Fruit fly (Drosophila melanogaster): Measurements from ENCODE around the gene lmgA.
A peak's percentile ranks its signal among the peaks of the same experiment; 100 is the strongest.

Gene lmgA

dm6 chr2L:8535394-8536176 is 7.2 kb upstream of the lmgA start:
- TF ChIP-seq dmrt93B (GFP tag; optimal IDR thresholded peaks at IDR 0.05) (peak; percentile 90), HLH106 (tag; optimal IDR thresholded peaks at IDR 0.05) (peak; percentile 94), Sp1 (GFP tag; optimal IDR thresholded peaks at IDR 0.05) (peak; percentile 97), lola (GFP tag; optimal IDR thresholded peaks at IDR 0.05) (no peak), OdsH (GFP tag; optimal IDR thresholded peaks at IDR 0.05) (peak; percentile 82), sage (GFP tag; optimal IDR thresholded peaks at IDR 0.05) (peak; percentile 43), Rel (GFP tag; optimal IDR thresholded peaks at IDR 0.05) (peak; percentile 15), Rel (tag; optimal IDR thresholded peaks at IDR 0.05) (peak; percentile 31), Myc (optimal IDR thresholded peaks at IDR 0.05) (no peak), rgr (GFP tag; optimal IDR thresholded peaks at IDR 0.05) (peak; percentile 82), Dfd (GFP tag; optimal IDR thresholded peaks at IDR 0.05) (peak; percentile 32), Hr78 (GFP tag; optimal IDR thresholded peaks at IDR 0.05) (no peak), CrebA (GFP tag; optimal IDR thresholded peaks at IDR 0.05; ENCODE audit: borderline replicate concordance) (peak; percentile 23), fru (GFP tag; optimal IDR thresholded peaks at IDR 0.05) (peak; percentile 77), Hnf4 (GFP tag; optimal IDR thresholded peaks at IDR 0.05) (peak; percentile 42), psq (GFP tag; optimal IDR thresholded peaks at IDR 0.05) (peak; percentile 84), woc (GFP tag; optimal IDR thresholded peaks at IDR 0.05) (peak; percentile 64), CG9705 (GFP tag; optimal IDR thresholded peaks at IDR 0.05) (peak; percentile 60), Abd-B (GFP tag; optimal IDR thresholded peaks at IDR 0.05) (no peak), brk (GFP tag; optimal IDR thresholded peaks at IDR 0.05) (peak; percentile 79), Jra (GFP tag; optimal IDR thresholded peaks at IDR 0.05) (no peak), pan (optimal IDR thresholded peaks at IDR 0.05) (no peak), h (GFP tag; optimal IDR thresholded peaks at IDR 0.05) (peak; percentile 60), sv (GFP tag; optimal IDR thresholded peaks at IDR 0.05) (peak; percentile 61), tai (GFP tag; optimal IDR thresholded peaks at IDR 0.05) (peak; percentile 8), br (GFP tag; optimal IDR thresholded peaks at IDR 0.05) (peak; percentile 65), jim (GFP tag; optimal IDR thresholded peaks at IDR 0.05) (no peak), CG32264 (GFP tag; optimal IDR thresholded peaks at IDR 0.05) (no peak), N (GFP tag; optimal IDR thresholded peaks at IDR 0.05) (no peak), dl (GFP tag; optimal IDR thresholded peaks at IDR 0.05; ENCODE audit: insufficient read depth in 1 of 2, partially characterized antibody in 2 of 2) (peak in 1 of 2 experiments; percentile 44), Dif (GFP tag; optimal IDR thresholded peaks at IDR 0.05; ENCODE audit: partially characterized antibody) (peak; percentile 55), ey (GFP tag; optimal IDR thresholded peaks at IDR 0.05) (peak; percentile 66), usp (GFP tag; optimal IDR thresholded peaks at IDR 0.05) (no peak), GATAd (GFP tag; optimal IDR thresholded peaks at IDR 0.05) (no peak), dsf (GFP tag; optimal IDR thresholded peaks at IDR 0.05; ENCODE audit: borderline replicate concordance) (no peak), Hr83 (GFP tag; optimal IDR thresholded peaks at IDR 0.05; ENCODE audit: poor library complexity, severe bottlenecking) (peak; percentile 47), Mio (GFP tag; optimal IDR thresholded peaks at IDR 0.05) (no peak), Vsx2 (GFP tag; optimal IDR thresholded peaks at IDR 0.05; ENCODE audit: partially characterized antibody) (no peak), foxo (GFP tag; optimal IDR thresholded peaks at IDR 0.05) (peak in 1 of 2 experiments; percentile 87)

dm6 chr2L:8534515-8535295 is 6.3 kb upstream of the lmgA start:
- TF ChIP-seq psq (GFP tag; optimal IDR thresholded peaks at IDR 0.05): peak; percentile 83
- peak; percentile 92 for TF ChIP-seq CG9705 (GFP tag; optimal IDR thresholded peaks at IDR 0.05)
- TF ChIP-seq dsf (GFP tag; optimal IDR thresholded peaks at IDR 0.05; ENCODE audit: borderline replicate concordance): peak; percentile 66
- peak; percentile 83 for TF ChIP-seq CG32264 (GFP tag; optimal IDR thresholded peaks at IDR 0.05)
- TF ChIP-seq ey (GFP tag; optimal IDR thresholded peaks at IDR 0.05): peak; percentile 94
- TF ChIP-seq Sp1 (GFP tag; optimal IDR thresholded peaks at IDR 0.05): peak; percentile 95
- TF ChIP-seq Hr78 (GFP tag; optimal IDR thresholded peaks at IDR 0.05): no peak
- peak; percentile 93 for TF ChIP-seq Hr83 (GFP tag; optimal IDR thresholded peaks at IDR 0.05; ENCODE audit: poor library complexity, severe bottlenecking)
- TF ChIP-seq dl (GFP tag; optimal IDR thresholded peaks at IDR 0.05; ENCODE audit: insufficient read depth in 1 of 2, partially characterized antibody in 2 of 2): peak; percentile 86 to 87
- TF ChIP-seq pan (optimal IDR thresholded peaks at IDR 0.05): no peak
- TF ChIP-seq sv (GFP tag; optimal IDR thresholded peaks at IDR 0.05): peak; percentile 77
- TF ChIP-seq Abd-B (GFP tag; optimal IDR thresholded peaks at IDR 0.05): no peak
- TF ChIP-seq Hnf4 (GFP tag; optimal IDR thresholded peaks at IDR 0.05): peak; percentile 90
- peak; percentile 95 for TF ChIP-seq dmrt93B (GFP tag; optimal IDR thresholded peaks at IDR 0.05)
- peak; percentile 88 for TF ChIP-seq tai (GFP tag; optimal IDR thresholded peaks at IDR 0.05)
- TF ChIP-seq woc (GFP tag; optimal IDR thresholded peaks at IDR 0.05): peak; percentile 91
- TF ChIP-seq Mio (GFP tag; optimal IDR thresholded peaks at IDR 0.05): peak; percentile 80
- TF ChIP-seq Dif (GFP tag; optimal IDR thresholded peaks at IDR 0.05; ENCODE audit: partially characterized antibody): peak; percentile 80
- peak; percentile 57 for TF ChIP-seq Vsx2 (GFP tag; optimal IDR thresholded peaks at IDR 0.05; ENCODE audit: partially characterized antibody)
- TF ChIP-seq usp (GFP tag; optimal IDR thresholded peaks at IDR 0.05): no peak
- TF ChIP-seq rgr (GFP tag; optimal IDR thresholded peaks at IDR 0.05): peak; percentile 95
- no peak for TF ChIP-seq Myc (optimal IDR thresholded peaks at IDR 0.05)
- TF ChIP-seq sage (GFP tag; optimal IDR thresholded peaks at IDR 0.05): peak; percentile 93
- TF ChIP-seq N (GFP tag; optimal IDR thresholded peaks at IDR 0.05): peak; percentile 12
- TF ChIP-seq fru (GFP tag; optimal IDR thresholded peaks at IDR 0.05): peak; percentile 96
- no peak for TF ChIP-seq jim (GFP tag; optimal IDR thresholded peaks at IDR 0.05)
- TF ChIP-seq OdsH (GFP tag; optimal IDR thresholded peaks at IDR 0.05): peak; percentile 95
- peak; percentile 32 for TF ChIP-seq GATAd (GFP tag; optimal IDR thresholded peaks at IDR 0.05)
- peak; percentile 97 for TF ChIP-seq br (GFP tag; optimal IDR thresholded peaks at IDR 0.05)
- no peak for TF ChIP-seq lola (GFP tag; optimal IDR thresholded peaks at IDR 0.05)
- TF ChIP-seq brk (GFP tag; optimal IDR thresholded peaks at IDR 0.05): peak; percentile 90
- peak; percentile 87 to 95 for TF ChIP-seq foxo (GFP tag; optimal IDR thresholded peaks at IDR 0.05)
- peak; percentile 71 for TF ChIP-seq Dfd (GFP tag; optimal IDR thresholded peaks at IDR 0.05)
- TF ChIP-seq Jra (GFP tag; optimal IDR thresholded peaks at IDR 0.05): peak; percentile 84
- peak; percentile 98 for TF ChIP-seq h (GFP tag; optimal IDR thresholded peaks at IDR 0.05)
- peak; percentile 91 for TF ChIP-seq CrebA (GFP tag; optimal IDR thresholded peaks at IDR 0.05; ENCODE audit: borderline replicate concordance)

Data from whole organism, wandering third instar larva.